Fruit fly (Drosophila melanogaster): ENCODE results near the gene CG32638.

Gene CG32638

dm6 chrX:13116438-13117243 lies 12.0 kb downstream of the CG32638 start:
- TF ChIP-seq CG13204 (GFP tag; optimal IDR thresholded peaks at IDR 0.05) = peak; percentile 66
- TF ChIP-seq Pif1B (GFP tag; optimal IDR thresholded peaks at IDR 0.05) = peak; percentile 45
- TF ChIP-seq CG14655 (GFP tag; optimal IDR thresholded peaks at IDR 0.05) = peak; percentile 50
- no peak for TF ChIP-seq D1 (tag; optimal IDR thresholded peaks at IDR 0.05)
- TF ChIP-seq CG10348 (GFP tag; IDR thresholded peaks at IDR 0.05) = no peak
- TF ChIP-seq CG9948 (tag; optimal IDR thresholded peaks at IDR 0.05) = no peak
- TF ChIP-seq CG4496 (GFP tag; IDR thresholded peaks at IDR 0.05) = no peak
- no peak for TF ChIP-seq fd96Ca (GFP tag; IDR thresholded peaks at IDR 0.05)
- TF ChIP-seq Pif1A (GFP tag; optimal IDR thresholded peaks at IDR 0.05) = peak; percentile 46
- no peak for TF ChIP-seq Ets98B (GFP tag; IDR thresholded peaks at IDR 0.05)
- peak; percentile 40 for TF ChIP-seq Snoo (tag; optimal IDR thresholded peaks at IDR 0.05)
- TF ChIP-seq CG8301 (tag; optimal IDR thresholded peaks at IDR 0.05) = peak; percentile 10
- TF ChIP-seq gl (tag; optimal IDR thresholded peaks at IDR 0.05) = peak; percentile 79
- peak; percentile 19 for TF ChIP-seq EcR (GFP tag; optimal IDR thresholded peaks at IDR 0.05)
- TF ChIP-seq CG8159 (tag; optimal IDR thresholded peaks at IDR 0.05) = peak; percentile 32
- TF ChIP-seq rn (GFP tag; IDR thresholded peaks at IDR 0.05) = no peak
- TF ChIP-seq CG34367 (tag; optimal IDR thresholded peaks at IDR 0.05) = peak; percentile 51
- peak; percentile 59; the same call in 1 of the 2 replicates for TF ChIP-seq CG12605 (GFP tag; IDR thresholded peaks at IDR 0.05)
- peak; percentile 32 for TF ChIP-seq CG15710 (tag; optimal IDR thresholded peaks at IDR 0.05)
- TF ChIP-seq CG32121 (GFP tag; IDR thresholded peaks at IDR 0.05) = no peak
- TF ChIP-seq CG17806 (tag; optimal IDR thresholded peaks at IDR 0.05) = peak; percentile 11

dm6 chrX:13114861-13115260 lies 13.7 kb downstream of the CG32638 start, which contains the start of gene CG42237:
Gene CG42237, plus strand, starts transcription at chrX:13115131.
- TF ChIP-seq Ets98B (GFP tag; IDR thresholded peaks at IDR 0.05) = peak; percentile 49
- no peak for TF ChIP-seq CG8159 (tag; optimal IDR thresholded peaks at IDR 0.05)
- TF ChIP-seq Pif1A (GFP tag; optimal IDR thresholded peaks at IDR 0.05) = peak; percentile 14
- TF ChIP-seq CG13204 (GFP tag; optimal IDR thresholded peaks at IDR 0.05) = peak; percentile 60
- TF ChIP-seq fd96Ca (GFP tag; IDR thresholded peaks at IDR 0.05) = peak; percentile 56; the same call in 2 of the 3 replicates
- TF ChIP-seq CG12605 (GFP tag; IDR thresholded peaks at IDR 0.05) = peak; percentile 46; the same call in 1 of the 2 replicates
- TF ChIP-seq Snoo (tag; optimal IDR thresholded peaks at IDR 0.05) = no peak
- TF ChIP-seq CG15710 (tag; optimal IDR thresholded peaks at IDR 0.05) = peak; percentile 12
- peak; percentile 68 for TF ChIP-seq CG4496 (GFP tag; IDR thresholded peaks at IDR 0.05)
- 0 out of 2 replicates have a peak, but pooled peaks have one; percentile 17 for TF ChIP-seq CG32121 (GFP tag; IDR thresholded peaks at IDR 0.05)
- TF ChIP-seq CG14655 (GFP tag; optimal IDR thresholded peaks at IDR 0.05) = no peak

DNA sequence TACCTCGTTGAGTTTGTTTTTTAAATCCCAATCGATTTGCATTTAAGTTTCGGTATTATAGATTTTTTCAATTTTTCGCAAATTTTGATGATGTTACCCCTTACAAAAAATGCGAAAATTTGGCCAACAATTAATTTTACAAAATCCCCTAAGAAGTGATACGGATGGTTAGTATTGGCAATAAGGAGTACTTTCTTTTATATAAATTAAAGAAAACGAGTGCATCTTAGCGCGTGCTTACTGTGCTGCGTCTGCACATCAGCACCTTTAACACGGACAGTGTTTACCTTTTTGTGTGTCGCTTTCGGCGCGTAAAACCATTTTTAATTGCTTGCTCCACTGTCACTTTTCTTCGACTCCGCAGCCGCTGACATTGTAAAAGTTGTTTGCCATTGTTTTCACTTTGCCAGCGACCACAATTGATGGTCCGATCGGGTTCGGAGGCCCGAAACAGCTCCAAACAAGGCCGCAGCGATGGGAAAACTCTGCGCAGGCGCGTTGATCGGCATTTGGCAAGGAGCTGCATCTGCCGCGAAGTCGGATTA lies 14.7 kb downstream of the CG32638 start:
- TF ChIP-seq Pif1A (GFP tag; optimal IDR thresholded peaks at IDR 0.05) (no peak), CG10348 (GFP tag; IDR thresholded peaks at IDR 0.05) (no peak), CG12605 (GFP tag; IDR thresholded peaks at IDR 0.05) (no peak), Ets98B (GFP tag; IDR thresholded peaks at IDR 0.05) (no peak), EcR (GFP tag; optimal IDR thresholded peaks at IDR 0.05) (no peak), fd96Ca (GFP tag; IDR thresholded peaks at IDR 0.05) (0 out of 3 replicates have a peak, but pooled peaks have one; percentile 26), CG34367 (tag; optimal IDR thresholded peaks at IDR 0.05) (no peak), CG8159 (tag; optimal IDR thresholded peaks at IDR 0.05) (no peak), CG4496 (GFP tag; IDR thresholded peaks at IDR 0.05) (peak; percentile 32; the same call in 1 of the 3 replicates)

DNA sequence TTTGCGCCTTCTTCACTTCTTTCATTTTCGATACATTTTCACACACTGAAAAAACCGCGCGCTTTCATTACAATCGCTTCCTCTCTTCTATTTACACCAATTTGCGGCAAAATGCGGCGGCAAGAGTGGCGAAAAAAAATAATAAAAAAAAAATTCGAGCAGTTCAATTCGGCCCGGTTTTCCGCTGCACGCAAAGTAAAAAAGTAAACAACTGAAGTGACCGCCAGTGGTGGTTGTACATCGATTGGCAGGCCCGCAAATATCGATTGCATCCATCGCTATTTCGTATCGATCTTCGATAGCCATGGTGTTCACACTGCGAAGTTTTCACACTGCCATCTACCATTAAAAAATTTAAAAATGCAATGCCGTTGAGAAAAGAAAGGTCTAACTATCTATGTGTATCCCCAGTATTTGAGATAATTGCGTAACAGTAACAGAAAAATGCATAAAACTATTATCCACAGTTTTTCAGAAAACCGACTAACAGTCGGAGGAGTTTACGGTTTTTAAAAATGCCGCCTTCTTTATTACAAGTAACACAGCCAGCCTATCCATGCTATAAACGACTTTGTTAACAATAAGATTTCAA lies 16.3 kb downstream of the CG32638 start, which contains the start of gene Chpf:
Gene Chpf (minus strand): TSS at position 225 of the 592 bp plus-strand sequence.
- TF ChIP-seq gl (tag; optimal IDR thresholded peaks at IDR 0.05) = no peak
- TF ChIP-seq Pif1B (GFP tag; optimal IDR thresholded peaks at IDR 0.05) = peak; percentile 42
- 0 out of 3 replicates have a peak, but pooled peaks have one; percentile 55 for TF ChIP-seq CG4496 (GFP tag; IDR thresholded peaks at IDR 0.05)
- no peak for TF ChIP-seq CG8159 (tag; optimal IDR thresholded peaks at IDR 0.05)
- TF ChIP-seq CG32121 (GFP tag; IDR thresholded peaks at IDR 0.05) = peak; percentile 55
- TF ChIP-seq Ets98B (GFP tag; IDR thresholded peaks at IDR 0.05) = peak; percentile 50; the same call in 1 of the 2 replicates

dm6 chrX:13111832-13112231 lies 16.8 kb downstream of the CG32638 start:
- TF ChIP-seq Snoo (tag; optimal IDR thresholded peaks at IDR 0.05) = no peak
- TF ChIP-seq CG12605 (GFP tag; IDR thresholded peaks at IDR 0.05) = peak; percentile 56; the same call in 1 of the 2 replicates
- no peak for TF ChIP-seq D1 (tag; optimal IDR thresholded peaks at IDR 0.05)
- TF ChIP-seq CG17806 (tag; optimal IDR thresholded peaks at IDR 0.05) = no peak
- no peak for TF ChIP-seq CG9948 (tag; optimal IDR thresholded peaks at IDR 0.05)
- no peak for TF ChIP-seq CG10348 (GFP tag; IDR thresholded peaks at IDR 0.05)
- TF ChIP-seq CG8301 (tag; optimal IDR thresholded peaks at IDR 0.05) = peak; percentile 26
- no peak for TF ChIP-seq CG32121 (GFP tag; IDR thresholded peaks at IDR 0.05)
- TF ChIP-seq Ets98B (GFP tag; IDR thresholded peaks at IDR 0.05) = no peak; the same call in 1 of the 2 replicates
- no peak for TF ChIP-seq CG8159 (tag; optimal IDR thresholded peaks at IDR 0.05)
- no peak for TF ChIP-seq fd96Ca (GFP tag; IDR thresholded peaks at IDR 0.05)
- TF ChIP-seq Pif1A (GFP tag; optimal IDR thresholded peaks at IDR 0.05) = no peak
- TF ChIP-seq CG15710 (tag; optimal IDR thresholded peaks at IDR 0.05) = no peak
- peak; percentile 47 for TF ChIP-seq EcR (GFP tag; optimal IDR thresholded peaks at IDR 0.05)
- no peak for TF ChIP-seq CG4496 (GFP tag; IDR thresholded peaks at IDR 0.05)
- TF ChIP-seq Pif1B (GFP tag; optimal IDR thresholded peaks at IDR 0.05) = no peak
- TF ChIP-seq CG34367 (tag; optimal IDR thresholded peaks at IDR 0.05) = no peak
- TF ChIP-seq CG13204 (GFP tag; optimal IDR thresholded peaks at IDR 0.05) = peak; percentile 52
- no peak for TF ChIP-seq rn (GFP tag; IDR thresholded peaks at IDR 0.05)
- peak; percentile 3 for TF ChIP-seq CG14655 (GFP tag; optimal IDR thresholded peaks at IDR 0.05)
- no peak for TF ChIP-seq gl (tag; optimal IDR thresholded peaks at IDR 0.05)
